Fruit fly (Drosophila melanogaster): ENCODE measurements around the gene daw.

The daw gene

DNA sequence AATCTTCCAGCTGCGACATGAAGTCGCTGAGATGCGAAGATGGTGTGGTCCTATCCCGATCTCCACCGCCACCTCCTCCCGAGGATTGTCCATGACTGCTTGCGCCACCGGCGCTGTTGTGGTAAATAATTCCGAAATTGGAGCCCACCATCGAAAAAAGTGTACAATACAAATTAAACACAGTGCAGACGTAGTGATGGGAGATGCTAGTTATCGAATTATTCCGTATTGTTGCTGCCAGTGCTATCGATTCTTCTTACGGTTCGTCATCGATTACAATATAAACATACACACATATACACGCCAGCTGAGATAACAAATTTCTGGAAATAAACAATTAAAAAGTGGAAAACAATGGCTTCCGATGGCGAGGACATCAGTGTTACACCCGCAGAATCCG, 37.4 kb upstream of the daw start, which contains the start of the genes Taf10b and Taf10 (continued):
- TF ChIP-seq pan (optimal IDR thresholded peaks at IDR 0.05) = no peak
- TF ChIP-seq pan (GFP tag; optimal IDR thresholded peaks at IDR 0.05 in 1 of 2, IDR thresholded peaks at IDR 0.05 in 1 of 2) = no peak
- TF ChIP-seq Six4 (GFP tag; optimal IDR thresholded peaks at IDR 0.05) = no peak
- TF ChIP-seq CG11504 (tag; optimal IDR thresholded peaks at IDR 0.05) = no peak
- TF ChIP-seq CG2712 (tag; optimal IDR thresholded peaks at IDR 0.05) = peak; percentile 21
- TF ChIP-seq ewg (GFP tag; optimal IDR thresholded peaks at IDR 0.05) = no peak
- TF ChIP-seq CG18619 (GFP tag; optimal IDR thresholded peaks at IDR 0.05) = no peak
- TF ChIP-seq pum (GFP tag; optimal IDR thresholded peaks at IDR 0.05) = no peak
- no peak for TF ChIP-seq C15 (GFP tag; IDR thresholded peaks at IDR 0.05)
- TF ChIP-seq ro (GFP tag; IDR thresholded peaks at IDR 0.05) = no peak
- TF ChIP-seq CG14965 (GFP tag; optimal IDR thresholded peaks at IDR 0.05; ENCODE audit: borderline replicate concordance) = no peak
- TF ChIP-seq Camta (GFP tag; optimal IDR thresholded peaks at IDR 0.05) = no peak
- peak; percentile 6 for TF ChIP-seq ERR (GFP tag; optimal IDR thresholded peaks at IDR 0.05)
- TF ChIP-seq cad (GFP tag; optimal IDR thresholded peaks at IDR 0.05) = no peak
- TF ChIP-seq ssp (GFP tag; IDR thresholded peaks at IDR 0.05) = no peak
- no peak for TF ChIP-seq sr (GFP tag; IDR thresholded peaks at IDR 0.05)
- TF ChIP-seq Dref (GFP tag; IDR thresholded peaks at IDR 0.05) = peak; percentile 97
- peak; percentile 71 for TF ChIP-seq CG9437 (GFP tag; optimal IDR thresholded peaks at IDR 0.05)
- no peak for TF ChIP-seq chn (GFP tag; optimal IDR thresholded peaks at IDR 0.05)
- TF ChIP-seq wor (GFP tag; IDR thresholded peaks at IDR 0.05) = no peak
- TF ChIP-seq nom (GFP tag; optimal IDR thresholded peaks at IDR 0.05) = no peak
- TF ChIP-seq CG6854 (GFP tag; optimal IDR thresholded peaks at IDR 0.05) = no peak
- peak; percentile 79; the same call in 2 of the 3 replicates for TF ChIP-seq hb (GFP tag; IDR thresholded peaks at IDR 0.05; ENCODE audit: partially characterized antibody)
- TF ChIP-seq slp2 (GFP tag; optimal IDR thresholded peaks at IDR 0.05) = no peak
- no peak for TF ChIP-seq wdn (GFP tag; IDR thresholded peaks at IDR 0.05)
- peak; percentile 25 for TF ChIP-seq nmo (GFP tag; optimal IDR thresholded peaks at IDR 0.05)
- peak; percentile 56; the same call in 2 of the 3 replicates for TF ChIP-seq CG34422 (GFP tag; IDR thresholded peaks at IDR 0.05)
- no peak for TF ChIP-seq grn (GFP tag; optimal IDR thresholded peaks at IDR 0.05)
- peak; percentile 37 for TF ChIP-seq CrebB (tag; optimal IDR thresholded peaks at IDR 0.05)
- TF ChIP-seq B-H2 (GFP tag; optimal IDR thresholded peaks at IDR 0.05) = peak; percentile 19
- no peak for TF ChIP-seq lov (optimal IDR thresholded peaks at IDR 0.05)
- TF ChIP-seq lov (GFP tag; IDR thresholded peaks at IDR 0.05) = no peak
- no peak for TF ChIP-seq lmd (GFP tag; IDR thresholded peaks at IDR 0.05)
- peak; percentile 75 for TF ChIP-seq BEAF-32 (GFP tag; optimal IDR thresholded peaks at IDR 0.05)
- peak; percentile 70 for TF ChIP-seq vnd (GFP tag; IDR thresholded peaks at IDR 0.05; ENCODE audit: partially characterized antibody)
- no peak for TF ChIP-seq jigr1 (GFP tag; IDR thresholded peaks at IDR 0.05)
- peak; percentile 80 for TF ChIP-seq ato (GFP tag; IDR thresholded peaks at IDR 0.05; ENCODE audit: partially characterized antibody)
- no peak for TF ChIP-seq caup (GFP tag; optimal IDR thresholded peaks at IDR 0.05; ENCODE audit: severe bottlenecking)
- TF ChIP-seq CG10979 (tag; optimal IDR thresholded peaks at IDR 0.05) = no peak
- TF ChIP-seq CG32767 (GFP tag; IDR thresholded peaks at IDR 0.05) = 0 out of 2 replicates have a peak, but pooled peaks have one; percentile 48
- TF ChIP-seq CG8290 (GFP tag; optimal IDR thresholded peaks at IDR 0.05) = no peak
- peak in 1 of 2 experiments; percentile 55 for TF ChIP-seq CG8290 (tag; optimal IDR thresholded peaks at IDR 0.05)
- no peak for TF ChIP-seq Sry-β (GFP tag; optimal IDR thresholded peaks at IDR 0.05)
- no peak for TF ChIP-seq CG10462 (GFP tag; optimal IDR thresholded peaks at IDR 0.05)
- peak; percentile 19 for TF ChIP-seq gfzf (GFP tag; optimal IDR thresholded peaks at IDR 0.05)
- peak; percentile 51; the same call in 2 of the 3 replicates for TF ChIP-seq row (GFP tag; IDR thresholded peaks at IDR 0.05)
- TF ChIP-seq Side (GFP tag; optimal IDR thresholded peaks at IDR 0.05) = no peak
- no peak for TF ChIP-seq tgo (GFP tag; IDR thresholded peaks at IDR 0.05)
- no peak for TF ChIP-seq ken (GFP tag; IDR thresholded peaks at IDR 0.05)
- no peak for TF ChIP-seq CG14667 (GFP tag; IDR thresholded peaks at IDR 0.05)
- no peak for TF ChIP-seq hkb (optimal IDR thresholded peaks at IDR 0.05)
- no peak for TF ChIP-seq hkb (GFP tag; IDR thresholded peaks at IDR 0.05)
- no peak for TF ChIP-seq CG13894 (tag; optimal IDR thresholded peaks at IDR 0.05)

All from whole organism, embryonic.